Worm (Caenorhabditis elegans) whole organism, mixed stage, embryonic: Measurements from ENCODE around the gene pqn-75.

Source experiments
- M03D4.4 ChIP-seq: sonication (generic microtip); optimal IDR thresholded peaks from 2 replicates; lab custom pipeline; 2017; ENCODE audit warnings: mild to moderate bottlenecking, missing genetic modification characterization, missing compliant biosample characterization
- bed-3 ChIP-seq: fragments of 200-800 bp; sonication (Bioruptor generic); optimal IDR thresholded peaks from 3 replicates; lab custom pipeline; 2018; ENCODE audit warnings: mild to moderate bottlenecking, missing genetic modification characterization, moderate library complexity, missing compliant biosample characterization
- ceh-39 ChIP-seq: fragments of 150-350 bp; optimal IDR thresholded peaks from 2 replicates; lab custom pipeline; 2014; ENCODE audit warnings: missing biosample characterization, missing genetic modification characterization
- ceh-83 ChIP-seq: fragments of 200-800 bp; sonication (Bioruptor generic); optimal IDR thresholded peaks from 2 replicates; lab custom pipeline; 2018; ENCODE audit warnings: mild to moderate bottlenecking, missing genetic modification characterization, missing compliant biosample characterization
- ces-1 ChIP-seq: fragments of 150-350 bp; optimal IDR thresholded peaks from 2 replicates; lab custom pipeline; 2014; ENCODE audit warnings: missing biosample characterization, missing genetic modification reagents, missing genetic modification characterization
- cnd-1 ChIP-seq: fragments of 200-800 bp; sonication (Bioruptor generic); optimal IDR thresholded peaks from 2 replicates; lab custom pipeline; 2018; ENCODE audit warnings: mild to moderate bottlenecking, missing genetic modification characterization, missing compliant biosample characterization
- elt-1 ChIP-seq: sonication (generic microtip); optimal IDR thresholded peaks from 2 replicates; lab custom pipeline; 2017; ENCODE audit warnings: missing genetic modification characterization, mild to moderate bottlenecking, missing compliant biosample characterization, antibody characterized with exemption, moderate library complexity, borderline replicate concordance; ENCODE audit not compliant: insufficient read depth
- elt-3 ChIP-seq: fragments of 150-350 bp; optimal IDR thresholded peaks from 2 replicates; lab custom pipeline; 2014; ENCODE audit warnings: missing biosample characterization, missing genetic modification characterization
- flh-1 ChIP-seq: fragments of 200-800 bp; sonication (Bioruptor generic); optimal IDR thresholded peaks from 2 replicates; lab custom pipeline; 2018; ENCODE audit warnings: mild to moderate bottlenecking, missing genetic modification characterization, moderate library complexity, missing compliant biosample characterization
- ham-2 ChIP-seq: fragments of 200-800 bp; sonication (Bioruptor generic); optimal IDR thresholded peaks from 2 replicates; lab custom pipeline; 2018; ENCODE audit warnings: mild to moderate bottlenecking, missing genetic modification characterization, missing compliant biosample characterization
- hlh-1 ChIP-seq: fragments of 150-350 bp; optimal IDR thresholded peaks from 2 replicates; lab custom pipeline; 2014; ENCODE audit warnings: missing biosample characterization, missing genetic modification reagents, missing genetic modification characterization
- lin-13 ChIP-seq: fragments of 150-350 bp; optimal IDR thresholded peaks from 2 replicates; lab custom pipeline; 2014; ENCODE audit warnings: missing biosample characterization, missing genetic modification characterization
- lin-32 ChIP-seq: fragments of 200-800 bp; sonication (Bioruptor generic); optimal IDR thresholded peaks from 2 replicates; lab custom pipeline; 2018; ENCODE audit warnings: mild to moderate bottlenecking, missing genetic modification characterization, missing compliant biosample characterization
- lsy-2 ChIP-seq: fragments of 150-350 bp; optimal IDR thresholded peaks from 2 replicates; lab custom pipeline; 2014; ENCODE audit warnings: missing biosample characterization, missing genetic modification characterization
- mab-5 ChIP-seq: fragments of 150-350 bp; optimal IDR thresholded peaks from 2 replicates; lab custom pipeline; 2014; ENCODE audit warnings: missing biosample characterization, missing genetic modification characterization
- mep-1 ChIP-seq: fragments of 150-350 bp; optimal IDR thresholded peaks from 2 replicates; lab custom pipeline; 2017; ENCODE audit warnings: missing biosample characterization, missing genetic modification reagents, missing genetic modification characterization, inconsistent platforms
- mls-2 ChIP-seq: sonication (generic microtip); optimal IDR thresholded peaks from 2 replicates; lab custom pipeline; 2016; ENCODE audit warnings: mild to moderate bottlenecking, missing genetic modification characterization, moderate library complexity, missing compliant biosample characterization
- nhr-2 ChIP-seq: fragments of 150-350 bp; optimal IDR thresholded peaks from 2 replicates; lab custom pipeline; 2014; ENCODE audit warnings: missing biosample characterization, missing genetic modification characterization
- nhr-76 ChIP-seq: sonication (generic microtip); optimal IDR thresholded peaks from 2 replicates; lab custom pipeline; 2017; ENCODE audit warnings: missing biosample characterization, missing genetic modification characterization
- pha-4 ChIP-seq: fragments of 150-350 bp; optimal IDR thresholded peaks from 2 replicates; lab custom pipeline; 2018; ENCODE audit warnings: missing biosample characterization, missing genetic modification reagents, missing genetic modification characterization
- sem-2 ChIP-seq: fragments of 200-800 bp; sonication (Bioruptor generic); optimal IDR thresholded peaks from 2 replicates; lab custom pipeline; 2018; ENCODE audit warnings: mild to moderate bottlenecking, missing genetic modification characterization, missing compliant biosample characterization
- snpc-4 ChIP-seq: fragments of 150-350 bp; optimal IDR thresholded peaks from 2 replicates; lab custom pipeline; 2014; ENCODE audit warnings: missing biosample characterization, missing genetic modification characterization
- sptf-1 ChIP-seq: sonication (generic microtip); optimal IDR thresholded peaks from 2 replicates; lab custom pipeline; 2017; ENCODE audit warnings: mild to moderate bottlenecking, missing genetic modification characterization, moderate library complexity, missing compliant biosample characterization
- tbx-8 ChIP-seq: fragments of 200-800 bp; sonication (Bioruptor generic); optimal IDR thresholded peaks from 2 replicates; lab custom pipeline; 2018; ENCODE audit warnings: mild to moderate bottlenecking, missing genetic modification characterization, moderate library complexity, missing compliant biosample characterization
- unc-120 ChIP-seq: sonication (generic microtip); optimal IDR thresholded peaks from 2 replicates; lab custom pipeline; 2017; ENCODE audit warnings: missing genetic modification characterization, missing compliant biosample characterization; ENCODE audit not compliant: poor library complexity, severe bottlenecking
- unc-39 ChIP-seq: fragments of 150-350 bp; optimal IDR thresholded peaks from 2 replicates; lab custom pipeline; 2014; ENCODE audit warnings: missing biosample characterization, missing genetic modification characterization
- unc-62 ChIP-seq: fragments of 150-350 bp; optimal IDR thresholded peaks from 2 replicates; lab custom pipeline; 2014; ENCODE audit warnings: missing biosample characterization, missing genetic modification reagents, missing genetic modification characterization
- ztf-11 ChIP-seq: fragments of 150-350 bp; optimal IDR thresholded peaks from 2 replicates; lab custom pipeline; 2014; ENCODE audit warnings: missing biosample characterization, missing genetic modification characterization

pqn-75 gene

ce11 chrIV:4029288-4029687 lies 42.8 kb upstream of the pqn-75 start:
- TF ChIP-seq lin-13 (tag; lab: Kevin White, UChicago) (no peak), unc-39 (tag; lab: Kevin White, UChicago) (no peak)
- TF ChIP-seq, all 35 proteins: peak for 0

ce11 chrIV:4030917-4031599 lies 41.1 kb upstream of the pqn-75 start:
- no peak for TF ChIP-seq ztf-11 (tag; lab: Kevin White, UChicago)
- no peak for TF ChIP-seq lin-13 (tag; lab: Kevin White, UChicago)
- no peak for TF ChIP-seq tbx-8 (GFP tag; lab: Kevin White, UChicago)
- no peak for TF ChIP-seq M03D4.4
- TF ChIP-seq snpc-4 (tag; lab: Kevin White, UChicago) = no peak
- TF ChIP-seq sptf-1 (tag; lab: Kevin White, UChicago) = no peak
- no peak for TF ChIP-seq hlh-1 (tag; lab: Kevin White, UChicago)
- no peak for TF ChIP-seq mab-5
- no peak for TF ChIP-seq sem-2 (GFP tag; lab: Kevin White, UChicago)
- no peak for TF ChIP-seq ceh-39
- TF ChIP-seq pha-4 = no peak
- TF ChIP-seq ceh-83 (GFP tag; lab: Kevin White, UChicago) = no peak
- TF ChIP-seq mls-2 (tag; lab: Kevin White, UChicago) = no peak
- TF ChIP-seq, all 35 proteins: peak for 0

DNA sequence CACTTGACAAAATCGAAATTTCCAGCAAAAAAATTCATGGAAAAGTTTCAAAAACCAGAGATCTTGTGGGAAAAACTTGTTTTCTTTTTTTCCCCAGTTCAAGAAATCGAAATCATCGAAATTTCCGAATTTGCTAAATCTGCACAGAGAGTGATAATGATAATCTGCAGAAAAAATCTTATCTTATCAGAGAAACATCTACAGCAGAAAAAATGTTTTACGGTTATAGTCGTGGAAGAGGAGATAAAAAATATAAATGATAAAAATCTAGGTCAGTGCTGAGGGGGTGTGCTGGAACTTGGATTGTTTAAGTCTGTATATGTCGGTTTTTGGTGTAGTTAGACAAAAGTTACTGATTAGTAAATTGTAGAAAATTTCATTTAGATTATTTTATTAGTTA lies 39.8 kb upstream of the pqn-75 start:
- TF ChIP-seq lin-32 (GFP tag; lab: Kevin White, UChicago) (no peak), M03D4.4 (no peak), elt-3 (tag; lab: Kevin White, UChicago) (no peak), mab-5 (no peak), cnd-1 (no peak), pha-4 (no peak), lsy-2 (tag; lab: Kevin White, UChicago) (no peak), nhr-76 (no peak), bed-3 (GFP tag; lab: Kevin White, UChicago) (no peak), ham-2 (no peak), lin-13 (tag; lab: Kevin White, UChicago) (no peak), elt-1 (no peak), unc-62 (GFP tag; lab: Kevin White, UChicago) (no peak), mep-1 (no peak), hlh-1 (tag; lab: Kevin White, UChicago) (no peak), sem-2 (GFP tag; lab: Kevin White, UChicago) (no peak), flh-1 (no peak), ceh-83 (GFP tag; lab: Kevin White, UChicago) (no peak), unc-39 (tag; lab: Kevin White, UChicago) (no peak)
- TF ChIP-seq, all 35 proteins: peak for 0

- no peak for TF ChIP-seq snpc-4 (tag; lab: Kevin White, UChicago)
- peak; percentile 11 for TF ChIP-seq hlh-1 (tag; lab: Kevin White, UChicago)
- TF ChIP-seq nhr-2 = no peak
These were observed 38.6 kb upstream of the pqn-75 start for ce11 chrIV:4033490-4033889.

DNA sequence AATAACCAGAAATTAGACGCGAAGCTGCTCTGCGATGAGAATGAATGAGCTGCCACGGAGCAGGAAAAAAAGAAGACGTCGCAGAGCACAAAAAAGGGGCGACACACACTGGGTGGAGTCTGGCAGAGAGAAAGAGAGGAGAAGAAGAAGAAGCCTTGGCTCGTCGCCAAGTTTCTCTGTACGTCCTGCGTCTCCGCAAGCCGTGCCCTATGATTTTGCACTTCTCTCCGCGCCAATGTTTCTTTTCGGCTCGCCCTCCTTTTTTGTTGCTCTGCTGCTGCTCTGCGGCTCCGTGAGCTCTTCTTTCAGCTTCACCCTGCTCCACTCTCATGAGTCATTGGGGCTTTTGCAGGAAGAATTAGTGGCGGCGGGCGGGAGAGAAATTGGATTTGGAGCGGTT lies 37.2 kb upstream of the pqn-75 start, which contains the start of gene hlh-30:
Gene hlh-30 (minus strand): TSS at position 69 of the 400 bp plus-strand sequence.
- TF ChIP-seq unc-120 (tag; lab: Kevin White, UChicago) = peak; percentile 9
- peak; percentile 55 for TF ChIP-seq ces-1 (GFP tag; lab: Kevin White, UChicago)
- TF ChIP-seq pha-4 = no peak

DNA sequence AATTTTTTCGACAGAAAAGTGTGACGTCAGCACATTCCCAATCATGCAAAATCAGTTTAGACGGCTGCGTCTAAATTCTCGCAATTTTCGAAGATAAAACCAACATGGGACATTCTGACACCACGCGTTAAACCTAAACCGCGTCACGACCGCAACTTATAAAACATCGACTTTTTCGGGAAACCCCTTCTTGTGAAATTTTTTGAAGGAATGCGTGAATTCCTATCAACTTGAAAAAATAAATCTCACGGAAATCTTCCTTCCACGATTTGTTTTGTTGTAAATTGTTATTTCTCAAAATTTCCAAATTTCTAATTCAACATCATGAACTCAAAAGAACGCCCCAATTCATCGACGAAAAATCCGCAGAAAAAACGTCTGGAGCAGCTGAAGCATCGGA lies 32.1 kb upstream of the pqn-75 start, which contains the start of gene F35F11.2:
Gene F35F11.2 (plus strand): TSS at position 301 of the 400 bp plus-strand sequence.
- TF ChIP-seq sem-2 (GFP tag; lab: Kevin White, UChicago) (no peak), hlh-1 (tag; lab: Kevin White, UChicago) (no peak)
